Fruit fly (Drosophila melanogaster): ENCODE data around the gene Smyd4-2.

The Smyd4-2 gene

dm6 chr3L:12406999-12407632, 5.4 kb upstream of the Smyd4-2 start (continued):
- peak; percentile 79 for TF ChIP-seq gem (tag; optimal IDR thresholded peaks at IDR 0.05)
- TF ChIP-seq dm (GFP tag; optimal IDR thresholded peaks at IDR 0.05), result peak; percentile 70
- peak; percentile 82 for TF ChIP-seq vfl (GFP tag; optimal IDR thresholded peaks at IDR 0.05)
- peak; percentile 43 for TF ChIP-seq sisA (GFP tag; IDR thresholded peaks at IDR 0.05)
- TF ChIP-seq Camta (GFP tag; optimal IDR thresholded peaks at IDR 0.05), result peak; percentile 91
- TF ChIP-seq dan (GFP tag; IDR thresholded peaks at IDR 0.05), result no peak
- peak; percentile 24; the same call in 1 of the 2 replicates for TF ChIP-seq sna (GFP tag; IDR thresholded peaks at IDR 0.05; ENCODE audit: partially characterized antibody)
- peak; percentile 70 for TF ChIP-seq grau (tag; optimal IDR thresholded peaks at IDR 0.05)
- TF ChIP-seq Optix (GFP tag; IDR thresholded peaks at IDR 0.05), result peak; percentile 79
- TF ChIP-seq fru (optimal IDR thresholded peaks at IDR 0.05), result no peak
- TF ChIP-seq CG13287 (GFP tag; IDR thresholded peaks at IDR 0.05; ENCODE audit: partially characterized antibody), result no peak; the same call in none of the 2 replicates
- peak; percentile 80 for TF ChIP-seq z (GFP tag; IDR thresholded peaks at IDR 0.05)
- peak; percentile 53 for TF ChIP-seq CG3995 (GFP tag; optimal IDR thresholded peaks at IDR 0.05)
- TF ChIP-seq CG17361 (GFP tag; IDR thresholded peaks at IDR 0.05), result no peak; the same call in 2 of the 3 replicates
- TF ChIP-seq Hr51 (GFP tag; optimal IDR thresholded peaks at IDR 0.05), result peak in 1 of 2 experiments; percentile 95
- TF ChIP-seq CG1602 (GFP tag; optimal IDR thresholded peaks at IDR 0.05), result peak; percentile 71
- TF ChIP-seq CG17385 (GFP tag; optimal IDR thresholded peaks at IDR 0.05), result peak; percentile 87
- peak; percentile 91 for TF ChIP-seq CG7786 (GFP tag; optimal IDR thresholded peaks at IDR 0.05)
- TF ChIP-seq ham (GFP tag; IDR thresholded peaks at IDR 0.05), result peak; percentile 82; the same call in 1 of the 2 replicates
- peak; percentile 96 for TF ChIP-seq pho (GFP tag; optimal IDR thresholded peaks at IDR 0.05)
- peak; percentile 98 for TF ChIP-seq Atf6 (GFP tag; IDR thresholded peaks at IDR 0.05)
- no peak for TF ChIP-seq CG8765 (GFP tag; IDR thresholded peaks at IDR 0.05)
- no peak for TF ChIP-seq lbe (GFP tag; optimal IDR thresholded peaks at IDR 0.05)
- TF ChIP-seq emc (GFP tag; optimal IDR thresholded peaks at IDR 0.05), result peak; percentile 84
- TF ChIP-seq nerfin-1 (tag; optimal IDR thresholded peaks at IDR 0.05), result peak; percentile 70
- peak; percentile 80; the same call in 1 of the 3 replicates for TF ChIP-seq CG34422 (GFP tag; IDR thresholded peaks at IDR 0.05)
- TF ChIP-seq gt (GFP tag; IDR thresholded peaks at IDR 0.05), result no peak
- TF ChIP-seq CG31388 (GFP tag; optimal IDR thresholded peaks at IDR 0.05), result peak; percentile 61
- TF ChIP-seq CG9932 (GFP tag; IDR thresholded peaks at IDR 0.05), result peak; percentile 89
- no peak for TF ChIP-seq bbx (GFP tag; IDR thresholded peaks at IDR 0.05; ENCODE audit: partially characterized antibody)
- peak; percentile 96 for TF ChIP-seq CG12769 (tag; optimal IDR thresholded peaks at IDR 0.05)
- peak; percentile 15 for TF ChIP-seq corto (GFP tag; optimal IDR thresholded peaks at IDR 0.05)
- peak; percentile 76 for TF ChIP-seq CG8281 (tag; optimal IDR thresholded peaks at IDR 0.05)
- no peak for TF ChIP-seq pita (GFP tag; optimal IDR thresholded peaks at IDR 0.05)
- no peak for TF ChIP-seq Doc2 (GFP tag; IDR thresholded peaks at IDR 0.05)
- TF ChIP-seq Awh (GFP tag; IDR thresholded peaks at IDR 0.05), result peak; percentile 98
- peak; percentile 91 for TF ChIP-seq CG12299 (tag; optimal IDR thresholded peaks at IDR 0.05)
- peak; percentile 92 for TF ChIP-seq CG1024 (GFP tag; IDR thresholded peaks at IDR 0.05)
- TF ChIP-seq CG10147 (GFP tag; optimal IDR thresholded peaks at IDR 0.05), result peak; percentile 91
- peak; percentile 71 for TF ChIP-seq CG7928 (GFP tag; optimal IDR thresholded peaks at IDR 0.05)
- peak; percentile 64 for TF ChIP-seq Lhr (GFP tag; optimal IDR thresholded peaks at IDR 0.05)
- peak; percentile 62 for TF ChIP-seq Sry-δ (GFP tag; optimal IDR thresholded peaks at IDR 0.05)
- peak; percentile 93 for TF ChIP-seq CG11398 (GFP tag; optimal IDR thresholded peaks at IDR 0.05)
- no peak for TF ChIP-seq HLH4C (GFP tag; IDR thresholded peaks at IDR 0.05; ENCODE audit: partially characterized antibody)
- TF ChIP-seq sens (GFP tag), result peak; percentile 95
- peak; percentile 86 for TF ChIP-seq CG10654 (GFP tag; optimal IDR thresholded peaks at IDR 0.05)
- TF ChIP-seq Aef1 (GFP tag; IDR thresholded peaks at IDR 0.05), result peak; percentile 57
- TF ChIP-seq crc (GFP tag; optimal IDR thresholded peaks at IDR 0.05), result peak; percentile 81
- TF ChIP-seq sc (optimal IDR thresholded peaks at IDR 0.05), result no peak
- peak; percentile 61 for TF ChIP-seq sc (GFP tag; optimal IDR thresholded peaks at IDR 0.05)
- TF ChIP-seq ro (GFP tag; IDR thresholded peaks at IDR 0.05), result peak; percentile 46; the same call in 1 of the 2 replicates
